Worm (Caenorhabditis elegans) whole organism, young adult: ENCODE measurements around the gene sru-4.
A peak's percentile ranks its signal among the peaks of the same experiment; 100 is the strongest.

Experiments
- B0336.3 ChIP-seq: fragments of 200-800 bp; sonication (Bioruptor generic); IDR thresholded peaks from 2 replicates; pipeline ENCODE4 v1.3.6; 2022; ENCODE audit warnings: missing genetic modification characterization, missing compliant biosample characterization
- D2030.7 ChIP-seq: fragments of 200-800 bp; sonication (Bioruptor generic); IDR thresholded peaks from 2 replicates; pipeline ENCODE4 v1.3.6; 2022; ENCODE audit warnings: missing genetic modification reagents, missing genetic modification characterization, missing compliant biosample characterization
- F23B12.7 ChIP-seq: sonication (generic microtip); optimal IDR thresholded peaks from 2 replicates; lab custom pipeline; 2017; ENCODE audit warnings: missing genetic modification characterization, mild to moderate bottlenecking, missing compliant biosample characterization, antibody characterized with exemption, moderate library complexity; ENCODE audit not compliant: insufficient read depth
- F33H1.4 ChIP-seq: fragments of 200-800 bp; sonication (Bioruptor generic); IDR thresholded peaks from 2 replicates; pipeline ENCODE4 v1.3.6; 2022; ENCODE audit warnings: missing genetic modification reagents, missing genetic modification characterization, missing compliant biosample characterization
- F49E8.2 ChIP-seq: sonication (generic microtip); optimal IDR thresholded peaks from 3 replicates; lab custom pipeline; 2017; ENCODE audit warnings: missing genetic modification characterization, mild to moderate bottlenecking, missing compliant biosample characterization, antibody characterized with exemption, moderate library complexity; ENCODE audit not compliant: insufficient read depth
- F57A8.1 ChIP-seq: fragments of 200-800 bp; sonication (Bioruptor generic); optimal IDR thresholded peaks from 2 replicates; lab custom pipeline; 2018; ENCODE audit warnings: mild to moderate bottlenecking, missing genetic modification characterization, moderate library complexity, missing compliant biosample characterization
- T26A5.8 ChIP-seq: sonication (generic microtip); optimal IDR thresholded peaks from 2 replicates; lab custom pipeline; 2016; ENCODE audit warnings: missing genetic modification characterization, missing compliant biosample characterization
- akir-1 ChIP-seq: fragments of 200-800 bp; sonication (Bioruptor generic); optimal IDR thresholded peaks from 2 replicates; lab custom pipeline; 2018; ENCODE audit warnings: mild to moderate bottlenecking, missing genetic modification characterization, moderate library complexity, missing compliant biosample characterization
- aptf-2 ChIP-seq: fragments of 200-800 bp; sonication (Bioruptor generic); conservative IDR thresholded peaks from 2 replicates; pipeline ENCODE4 v1.3.6; 2022; ENCODE audit warnings: missing genetic modification reagents, missing genetic modification characterization, missing compliant biosample characterization
- atf-7 ChIP-seq: sonication (generic microtip); optimal IDR thresholded peaks from 2 replicates; lab custom pipeline; 2017; ENCODE audit warnings: mild to moderate bottlenecking, missing genetic modification characterization, missing compliant biosample characterization
- ceh-100 ChIP-seq: fragments of 200-800 bp; sonication (Bioruptor generic); IDR thresholded peaks from 2 replicates; pipeline ENCODE4 v1.3.6; 2022; ENCODE audit warnings: missing genetic modification reagents, missing genetic modification characterization, missing compliant biosample characterization
- ceh-27 ChIP-seq: fragments of 200-800 bp; sonication (Bioruptor generic); optimal IDR thresholded peaks from 2 replicates; lab custom pipeline; 2018; ENCODE audit warnings: mild to moderate bottlenecking, missing genetic modification characterization, moderate library complexity, missing compliant biosample characterization
- ceh-79 ChIP-seq: sonication (generic microtip); optimal IDR thresholded peaks from 2 replicates; lab custom pipeline; 2017; ENCODE audit warnings: mild to moderate bottlenecking, missing genetic modification characterization, missing compliant biosample characterization
- chd-7 ChIP-seq: sonication (generic microtip); optimal IDR thresholded peaks from 2 replicates; lab custom pipeline; 2016; ENCODE audit warnings: mild to moderate bottlenecking, missing genetic modification characterization, moderate library complexity, missing compliant biosample characterization
- die-1 ChIP-seq: sonication (generic microtip); optimal IDR thresholded peaks from 2 replicates; lab custom pipeline; 2016; ENCODE audit warnings: missing genotype, mild to moderate bottlenecking, missing genetic modification characterization, missing compliant biosample characterization
- dox-1 ChIP-seq: fragments of 200-800 bp; sonication (Bioruptor generic); IDR thresholded peaks from 2 replicates; pipeline ENCODE4 v1.3.6; 2022; ENCODE audit warnings: missing genetic modification reagents, missing genetic modification characterization, missing compliant biosample characterization
- egl-18 ChIP-seq: fragments of 200-800 bp; sonication (Bioruptor generic); IDR thresholded peaks from 2 replicates; pipeline ENCODE4 v1.3.6; 2022; ENCODE audit warnings: missing genetic modification reagents, missing genetic modification characterization, missing compliant biosample characterization
- ekl-4 ChIP-seq: fragments of 200-800 bp; sonication (Bioruptor generic); IDR thresholded peaks from 2 replicates; pipeline ENCODE4 v1.3.6; 2022; ENCODE audit warnings: missing genetic modification reagents, missing genetic modification characterization, missing compliant biosample characterization
- gei-17 ChIP-seq: fragments of 200-800 bp; sonication (Bioruptor generic); optimal IDR thresholded peaks from 2 replicates; lab custom pipeline; 2018; ENCODE audit warnings: mild to moderate bottlenecking, missing genetic modification characterization, missing compliant biosample characterization
- hlh-12 ChIP-seq: sonication (generic microtip); optimal IDR thresholded peaks from 2 replicates; lab custom pipeline; 2016; ENCODE audit warnings: missing genetic modification characterization, missing compliant biosample characterization
- hlh-26 ChIP-seq: fragments of 200-800 bp; sonication (Bioruptor generic); conservative IDR thresholded peaks from 2 replicates; pipeline ENCODE4 v1.3.6; 2022; ENCODE audit warnings: missing genetic modification reagents, missing genetic modification characterization, missing compliant biosample characterization
- hmg-1.2 ChIP-seq: fragments of 200-800 bp; sonication (Bioruptor generic); IDR thresholded peaks from 2 replicates; pipeline ENCODE4 v1.3.6; 2022; ENCODE audit warnings: missing genetic modification reagents, missing genetic modification characterization, missing compliant biosample characterization
- hsf-1 ChIP-seq: fragments of 200-800 bp; sonication (Bioruptor generic); IDR thresholded peaks from 2 replicates; pipeline ENCODE4 v1.3.6; 2022; ENCODE audit warnings: missing genetic modification reagents, missing genetic modification characterization, missing compliant biosample characterization
- lag-1 ChIP-seq: fragments of 200-800 bp; sonication (Bioruptor generic); IDR thresholded peaks from 2 replicates; pipeline ENCODE4 v1.3.6; 2022; ENCODE audit warnings: missing genetic modification reagents, missing genetic modification characterization, missing compliant biosample characterization
- lsy-27 ChIP-seq: sonication (generic microtip); optimal IDR thresholded peaks from 2 replicates; lab custom pipeline; 2017; ENCODE audit warnings: missing genetic modification characterization, mild to moderate bottlenecking, missing compliant biosample characterization, antibody characterized with exemption, missing genotype, borderline replicate concordance; ENCODE audit not compliant: insufficient read depth
- madf-3 ChIP-seq: fragments of 200-800 bp; sonication (Bioruptor generic); IDR thresholded peaks from 2 replicates; pipeline ENCODE4 v1.3.6; 2022; ENCODE audit warnings: missing genetic modification reagents, missing genetic modification characterization, missing compliant biosample characterization
- madf-6 ChIP-seq: fragments of 200-800 bp; sonication (Bioruptor generic); IDR thresholded peaks from 2 replicates; pipeline ENCODE4 v1.3.6; 2022; ENCODE audit warnings: missing genetic modification reagents, missing genetic modification characterization, missing compliant biosample characterization
- mcd-1 ChIP-seq: fragments of 200-800 bp; sonication (Bioruptor generic); IDR thresholded peaks from 2 replicates; pipeline ENCODE4 v1.3.6; 2022; ENCODE audit warnings: missing genetic modification reagents, missing genetic modification characterization, missing compliant biosample characterization
- mel-28 ChIP-seq: sonication (generic microtip); optimal IDR thresholded peaks from 2 replicates; lab custom pipeline; 2016; ENCODE audit warnings: borderline replicate concordance, mild to moderate bottlenecking, missing genetic modification characterization, missing compliant biosample characterization
- mes-4 ChIP-seq: sonication (generic microtip); optimal IDR thresholded peaks from 2 replicates; lab custom pipeline; 2016; ENCODE audit warnings: missing genotype, missing genetic modification characterization, missing compliant biosample characterization
- nfya-1 ChIP-seq: sonication (generic microtip); optimal IDR thresholded peaks from 2 replicates; lab custom pipeline; 2017; ENCODE audit warnings: antibody characterized with exemption, missing compliant biosample characterization, missing genetic modification characterization, borderline replicate concordance; ENCODE audit not compliant: insufficient read depth
- nfyb-1 ChIP-seq: fragments of 200-800 bp; sonication (Bioruptor generic); IDR thresholded peaks from 2 replicates; pipeline ENCODE4 v1.3.6; 2022; ENCODE audit warnings: missing genetic modification reagents, missing genetic modification characterization, missing compliant biosample characterization
- nhr-27 ChIP-seq: fragments of 200-800 bp; sonication (Bioruptor generic); optimal IDR thresholded peaks from 2 replicates; lab custom pipeline; 2018; ENCODE audit warnings: mild to moderate bottlenecking, missing genetic modification characterization, moderate library complexity, missing compliant biosample characterization
- nhr-80 ChIP-seq: sonication (generic microtip); optimal IDR thresholded peaks from 2 replicates; lab custom pipeline; 2016; ENCODE audit warnings: missing genetic modification characterization, missing compliant biosample characterization
- pha-4 ChIP-seq: fragments of 150-350 bp; sonication (generic microtip); optimal IDR thresholded peaks from 2 replicates; lab custom pipeline; 2014; ENCODE audit warnings: missing biosample characterization, missing genetic modification reagents, missing genetic modification characterization
- rec-8 ChIP-seq, 2 experiments: sonication (generic microtip); optimal IDR thresholded peaks; 2 replicates each; lab custom pipeline; 2016; ENCODE audit warnings: mild to moderate bottlenecking in 2 of 2, missing genetic modification characterization in 2 of 2, missing genetic modification reagents in 2 of 2, missing genotype in 2 of 2, missing biosample characterization in 1 of 2, missing compliant biosample characterization in 1 of 2, moderate library complexity in 1 of 2
- repo-1 ChIP-seq: sonication (generic microtip); optimal IDR thresholded peaks from 2 replicates; lab custom pipeline; 2017; ENCODE audit warnings: mild to moderate bottlenecking, missing genetic modification characterization, missing compliant biosample characterization
- snpc-1.1 ChIP-seq: sonication (generic microtip); optimal IDR thresholded peaks from 2 replicates; lab custom pipeline; 2017; ENCODE audit warnings: missing genetic modification characterization, mild to moderate bottlenecking, missing compliant biosample characterization, antibody characterized with exemption, moderate library complexity, missing genotype, missing genetic modification reagents; ENCODE audit not compliant: insufficient read depth
- snpc-4 ChIP-seq, 5 experiments: fragments of 150-350 bp in 1 of 5; sonication (generic microtip) in 4 of 5; optimal IDR thresholded peaks; 2 replicates each; lab custom pipeline; 2014 to 2018; ENCODE audit warnings: missing genetic modification characterization in 5 of 5, missing biosample characterization in 3 of 5, antibody characterized with exemption in 2 of 5, mild to moderate bottlenecking in 2 of 5, missing compliant biosample characterization in 2 of 5, missing genotype in 2 of 5, moderate library complexity in 2 of 5, missing genetic modification reagents in 1 of 5
- sptf-2 ChIP-seq: fragments of 200-800 bp; sonication (Bioruptor generic); optimal IDR thresholded peaks from 2 replicates; lab custom pipeline; 2018; ENCODE audit warnings: mild to moderate bottlenecking, missing genetic modification characterization, missing compliant biosample characterization
- tbx-9 ChIP-seq: sonication (generic microtip); optimal IDR thresholded peaks from 2 replicates; lab custom pipeline; 2016; ENCODE audit warnings: borderline replicate concordance, missing genetic modification characterization, inconsistent platforms, missing compliant biosample characterization
- tlf-1 ChIP-seq: fragments of 200-800 bp; sonication (Bioruptor generic); optimal IDR thresholded peaks from 2 replicates; lab custom pipeline; 2018; ENCODE audit warnings: mild to moderate bottlenecking, missing genetic modification characterization, missing compliant biosample characterization
- xnd-1 ChIP-seq: sonication (generic microtip); optimal IDR thresholded peaks from 2 replicates; lab custom pipeline; 2016; ENCODE audit warnings: missing genotype, missing genetic modification reagents, missing genetic modification characterization, missing compliant biosample characterization
- ztf-22 ChIP-seq: fragments of 200-800 bp; sonication (Bioruptor generic); optimal IDR thresholded peaks from 2 replicates; lab custom pipeline; 2018; ENCODE audit warnings: mild to moderate bottlenecking, missing genetic modification characterization, moderate library complexity, missing compliant biosample characterization
- ztf-28 ChIP-seq: fragments of 200-800 bp; sonication (Bioruptor generic); IDR thresholded peaks from 2 replicates; pipeline ENCODE4 v1.3.6; 2022; ENCODE audit warnings: missing genetic modification reagents, missing genetic modification characterization, missing compliant biosample characterization
- ztf-3 ChIP-seq: fragments of 200-800 bp; sonication (Bioruptor generic); optimal IDR thresholded peaks from 2 replicates; lab custom pipeline; 2018; ENCODE audit warnings: mild to moderate bottlenecking, missing genetic modification characterization, missing compliant biosample characterization

Gene sru-4

ce11 chrIV:9511221-9511638, 13.0 kb downstream of the sru-4 start (continued):
- TF ChIP-seq F57A8.1 (GFP tag; lab: Kevin White, UChicago) (no peak), T26A5.8 (tag; lab: Kevin White, UChicago) (no peak), ceh-100 (0 out of 2 replicates have a peak, but pooled peaks have one; percentile 37), tlf-1 (GFP tag; lab: Kevin White, UChicago) (peak; percentile 70), hsf-1 (GFP tag; lab: Robert Waterston, UW) (0 out of 2 replicates have a peak, but pooled peaks have one; percentile 16), repo-1 (peak; percentile 76), egl-18 (no peak), ztf-3 (GFP tag; lab: Kevin White, UChicago) (no peak), mcd-1 (GFP tag; lab: Robert Waterston, UW) (peak; percentile 76), mel-28 (tag; lab: Kevin White, UChicago) (no peak), nfyb-1 (GFP tag; lab: Robert Waterston, UW) (peak; percentile 68; the same call in 1 of the 2 replicates), die-1 (tag; lab: Kevin White, UChicago) (peak; percentile 30), hlh-26 (GFP tag; lab: Robert Waterston, UW) (no peak), pha-4 (tag; lab: Kevin White, UChicago) (no peak), madf-6 (GFP tag; lab: Robert Waterston, UW) (peak; percentile 71), chd-7 (tag; lab: Kevin White, UChicago) (peak; percentile 57), ztf-28 (no peak), akir-1 (GFP tag; lab: Kevin White, UChicago) (no peak), madf-3 (GFP tag; lab: Robert Waterston, UW) (peak; percentile 62; the same call in 1 of the 2 replicates), atf-7 (peak; percentile 56), hlh-12 (tag; lab: Kevin White, UChicago) (no peak), dox-1 (GFP tag; lab: Robert Waterston, UW) (peak; percentile 69), aptf-2 (no peak), B0336.3 (peak; percentile 94), ekl-4 (GFP tag; lab: Robert Waterston, UW) (peak; percentile 56; the same call in 1 of the 2 replicates), ztf-22 (GFP tag; lab: Kevin White, UChicago) (no peak), ceh-27 (GFP tag; lab: Kevin White, UChicago) (peak; percentile 74), nhr-80 (tag; lab: Kevin White, UChicago) (no peak), gei-17 (GFP tag; lab: Kevin White, UChicago) (peak; percentile 55), F49E8.2 (tag; lab: Kevin White, UChicago) (peak; percentile 56), sptf-2 (no peak), D2030.7 (peak; percentile 56), F33H1.4 (GFP tag; lab: Robert Waterston, UW) (peak; percentile 22; the same call in 1 of the 2 replicates), hmg-1.2 (peak; percentile 89), xnd-1 (tag; lab: Kevin White, UChicago) (peak; percentile 57), ceh-79 (tag; lab: Kevin White, UChicago) (no peak), tbx-9 (tag; lab: Kevin White, UChicago) (no peak), nhr-27 (tag; lab: Kevin White, UChicago) (no peak), snpc-1.1 (tag; lab: Kevin White, UChicago) (peak; percentile 89), mes-4 (tag; lab: Kevin White, UChicago) (no peak), rec-8 (tag; optimal IDR thresholded peaks at IDR 0.05; lab: Kevin White, UChicago) (peak in 1 of 2 experiments; percentile 25), nfya-1 (tag; lab: Kevin White, UChicago) (no peak), snpc-4 (GFP tag; optimal IDR thresholded peaks at IDR 0.05; lab: Kevin White, UChicago) (peak; percentile 96), snpc-4 (tag; optimal IDR thresholded peaks at IDR 0.05; lab: Kevin White, UChicago) (peak; percentile 97 to 99 (median 98)), lsy-27 (tag; lab: Kevin White, UChicago) (no peak), lag-1 (GFP tag; lab: Robert Waterston, UW) (0 out of 2 replicates have a peak, but pooled peaks have one; percentile 61), F23B12.7 (tag; lab: Kevin White, UChicago) (peak; percentile 17)
